Fruit fly (Drosophila melanogaster) whole organism, embryonic: ENCODE results near the gene CG13028.

Experiments
- Antp ChIP-seq: fragments of 200-800 bp; sonication (Bioruptor generic); optimal IDR thresholded peaks from 3 replicates; lab custom pipeline; 2016; ENCODE audit warnings: missing biosample characterization, missing genetic modification characterization
- Bgb ChIP-seq: fragments of 200-800 bp; sonication (Bioruptor generic); IDR thresholded peaks from 2 replicates; pipeline ENCODE4 v1.3.6; 2022; ENCODE audit warnings: missing biosample characterization, missing genetic modification characterization; ENCODE audit not compliant: partially characterized antibody
- CG10209 ChIP-seq: fragments of 200-800 bp; sonication (Bioruptor generic); optimal IDR thresholded peaks from 3 replicates; lab custom pipeline; 2017; ENCODE audit warnings: missing biosample characterization, mild to moderate bottlenecking, missing genetic modification characterization, missing genetic modification reagents
- CG10979 ChIP-seq: fragments of 200-800 bp; sonication (Bioruptor generic); optimal IDR thresholded peaks from 2 replicates; lab custom pipeline; 2018; ENCODE audit warnings: missing biosample characterization, mild to moderate bottlenecking, missing genetic modification characterization, moderate library complexity
- CG12299 ChIP-seq: fragments of 200-800 bp; sonication (Bioruptor generic); optimal IDR thresholded peaks from 2 replicates; lab custom pipeline; 2018; ENCODE audit warnings: missing biosample characterization, mild to moderate bottlenecking, missing genetic modification characterization
- CG13287 ChIP-seq: fragments of 200-800 bp; sonication (Bioruptor generic); IDR thresholded peaks from 2 replicates; pipeline ENCODE4 v1.3.6; 2022; ENCODE audit warnings: missing biosample characterization, missing genetic modification characterization; ENCODE audit not compliant: partially characterized antibody
- CG14860 ChIP-seq: fragments of 200-800 bp; sonication (Bioruptor generic); IDR thresholded peaks from 3 replicates; pipeline ENCODE4 v1.3.6; 2022; ENCODE audit warnings: missing biosample characterization, missing genetic modification characterization; ENCODE audit not compliant: partially characterized antibody
- CG14965 ChIP-seq: fragments of 200-800 bp; sonication (Bioruptor generic); optimal IDR thresholded peaks from 2 replicates; lab custom pipeline; 2016; ENCODE audit warnings: missing biosample characterization, missing genetic modification characterization, borderline replicate concordance
- CG17568 ChIP-seq: fragments of 200-800 bp; sonication (Bioruptor generic); optimal IDR thresholded peaks from 2 replicates; lab custom pipeline; 2018; ENCODE audit warnings: missing biosample characterization, mild to moderate bottlenecking, missing genetic modification characterization, moderate library complexity
- CG2116 ChIP-seq: fragments of 200-800 bp; sonication (Bioruptor generic); optimal IDR thresholded peaks from 3 replicates; lab custom pipeline; 2018; ENCODE audit warnings: missing biosample characterization, mild to moderate bottlenecking, missing genetic modification characterization
- CG6765 ChIP-seq: fragments of 200-800 bp; sonication (Bioruptor generic); optimal IDR thresholded peaks from 3 replicates; lab custom pipeline; 2017; ENCODE audit warnings: missing biosample characterization, mild to moderate bottlenecking, missing genetic modification characterization
- CG7928 ChIP-seq: fragments of 200-800 bp; sonication (Bioruptor generic); optimal IDR thresholded peaks from 2 replicates; lab custom pipeline; 2017; ENCODE audit warnings: missing biosample characterization, mild to moderate bottlenecking, missing genetic modification characterization
- CG8359 ChIP-seq: fragments of 200-800 bp; sonication (Bioruptor generic); optimal IDR thresholded peaks from 2 replicates; lab custom pipeline; 2017; ENCODE audit warnings: missing biosample characterization, mild to moderate bottlenecking, missing genetic modification characterization, borderline replicate concordance
- CG8924 ChIP-seq: fragments of 200-800 bp; optimal IDR thresholded peaks from 3 replicates; lab custom pipeline; 2019; ENCODE audit warnings: missing biosample characterization, mild to moderate bottlenecking, missing genetic modification characterization, moderate library complexity
- Chrac-16 ChIP-seq: fragments of 200-800 bp; sonication (Bioruptor generic); optimal IDR thresholded peaks from 3 replicates; lab custom pipeline; 2016; ENCODE audit warnings: missing biosample characterization, missing genetic modification characterization
- Dad ChIP-seq: fragments of 200-800 bp; sonication (Bioruptor generic); optimal IDR thresholded peaks from 3 replicates; lab custom pipeline; 2016; ENCODE audit warnings: missing biosample characterization, missing genetic modification characterization
- Deaf1 ChIP-seq: fragments of 200-800 bp; optimal IDR thresholded peaks from 3 replicates; lab custom pipeline; 2019; ENCODE audit warnings: missing biosample characterization, mild to moderate bottlenecking, missing genetic modification characterization, moderate library complexity
- Drgx ChIP-seq: fragments of 200-800 bp; sonication (Bioruptor generic); IDR thresholded peaks from 2 replicates; pipeline ENCODE4 v1.3.6; 2022; ENCODE audit warnings: missing biosample characterization, missing genetic modification characterization
- E2f2 ChIP-seq: fragments of 200-800 bp; sonication (Bioruptor generic); IDR thresholded peaks from 2 replicates; pipeline ENCODE4 v1.3.6; 2022; ENCODE audit warnings: missing biosample characterization, missing genetic modification characterization
- Elba2 ChIP-seq: fragments of 200-800 bp; sonication (Bioruptor generic); optimal IDR thresholded peaks from 3 replicates; lab custom pipeline; 2016; ENCODE audit warnings: missing biosample characterization, missing genetic modification characterization
- Ets97D ChIP-seq: fragments of 200-800 bp; sonication (Bioruptor generic); optimal IDR thresholded peaks from 3 replicates; lab custom pipeline; 2016; ENCODE audit warnings: missing biosample characterization, missing genetic modification characterization
- Fer3 ChIP-seq: fragments of 200-800 bp; sonication (Bioruptor generic); optimal IDR thresholded peaks from 2 replicates; lab custom pipeline; 2018; ENCODE audit warnings: missing biosample characterization, mild to moderate bottlenecking, missing genetic modification characterization, moderate library complexity
- Hr78 ChIP-seq, 2 experiments: fragments of 200-800 bp in 1 of 2; fragments of >200 bp in 1 of 2; sonication (Bioruptor generic) in 1 of 2; optimal IDR thresholded peaks; 2 replicates each; lab custom pipeline; 2017 to 2019; ENCODE audit warnings: missing biosample characterization in 2 of 2, missing genetic modification characterization in 2 of 2, mild to moderate bottlenecking in 1 of 2, moderate library complexity in 1 of 2
- Lpt ChIP-seq: fragments of >200 bp; optimal IDR thresholded peaks from 2 replicates; lab custom pipeline; 2018; ENCODE audit warnings: missing biosample characterization, missing genetic modification characterization
- Max ChIP-seq: fragments of 200-800 bp; sonication (Bioruptor generic); optimal IDR thresholded peaks from 2 replicates; lab custom pipeline; 2016; ENCODE audit warnings: missing biosample characterization, mild to moderate bottlenecking, missing genetic modification characterization
- Med ChIP-seq: fragments of 200-800 bp; sonication (Bioruptor generic); peaks from one replicate; lab custom pipeline; 2016; ENCODE audit warnings: missing biosample characterization, missing genetic modification characterization, mild to moderate bottlenecking, inconsistent platforms, moderate library complexity
- Rfx ChIP-seq: fragments of 200-800 bp; sonication (Bioruptor generic); IDR thresholded peaks from 2 replicates; pipeline ENCODE4 v1.3.6; 2022; ENCODE audit warnings: missing biosample characterization, missing genetic modification characterization
- Sry-β ChIP-seq: fragments of 200-800 bp; sonication (Bioruptor generic); optimal IDR thresholded peaks from 2 replicates; lab custom pipeline; 2018; ENCODE audit warnings: missing biosample characterization, mild to moderate bottlenecking, missing genetic modification characterization, moderate library complexity
- ab ChIP-seq: fragments of 200-800 bp; sonication (Bioruptor generic); optimal IDR thresholded peaks from 2 replicates; lab custom pipeline; 2016; ENCODE audit warnings: missing biosample characterization, missing genetic modification characterization
- ara ChIP-seq: fragments of 200-800 bp; sonication (Bioruptor generic); IDR thresholded peaks from 2 replicates; pipeline ENCODE4 v1.3.6; 2022; ENCODE audit warnings: missing biosample characterization, missing genetic modification characterization
- az2 ChIP-seq: fragments of 200-800 bp; sonication (Bioruptor generic); optimal IDR thresholded peaks from 3 replicates; lab custom pipeline; 2016; ENCODE audit warnings: missing biosample characterization, missing genetic modification characterization
- chinmo ChIP-seq: fragments of 200-800 bp; sonication (Bioruptor generic); IDR thresholded peaks from 4 replicates; pipeline ENCODE4 v1.3.6; 2022; ENCODE audit warnings: missing biosample characterization, missing genetic modification characterization; ENCODE audit not compliant: partially characterized antibody
- ci ChIP-seq: fragments of 200-800 bp; sonication (Bioruptor generic); IDR thresholded peaks from 3 replicates; pipeline ENCODE4 v1.3.6; 2022; ENCODE audit warnings: missing biosample characterization, missing genetic modification characterization
- dati ChIP-seq: fragments of 200-800 bp; sonication (Bioruptor generic); IDR thresholded peaks from 2 replicates; pipeline ENCODE4 v1.3.6; 2022; ENCODE audit warnings: missing biosample characterization, missing genetic modification characterization
- dimm ChIP-seq: fragments of 200-800 bp; sonication (Bioruptor generic); IDR thresholded peaks from 2 replicates; pipeline ENCODE4 v1.3.6; 2022; ENCODE audit warnings: missing biosample characterization, missing genetic modification characterization
- fru ChIP-seq: fragments of >200 bp; optimal IDR thresholded peaks from 2 replicates; lab custom pipeline; 2017
- gcm2 ChIP-seq: fragments of 200-800 bp; sonication (Bioruptor generic); optimal IDR thresholded peaks from 2 replicates; lab custom pipeline; 2016; ENCODE audit warnings: missing biosample characterization, missing genetic modification characterization
- h ChIP-seq: fragments of >200 bp; optimal IDR thresholded peaks from 2 replicates; lab custom pipeline; 2017
- her ChIP-seq: fragments of 200-800 bp; sonication (Bioruptor generic); optimal IDR thresholded peaks from 2 replicates; lab custom pipeline; 2016; ENCODE audit warnings: missing biosample characterization, missing genetic modification characterization
- ken ChIP-seq: fragments of 200-800 bp; sonication (Bioruptor generic); IDR thresholded peaks from 3 replicates; pipeline ENCODE4 v1.3.6; 2022; ENCODE audit warnings: missing biosample characterization, missing genetic modification characterization
- lilli ChIP-seq: fragments of 200-800 bp; sonication (Bioruptor generic); optimal IDR thresholded peaks from 3 replicates; lab custom pipeline; 2016; ENCODE audit warnings: missing biosample characterization, missing genetic modification characterization
- pnt ChIP-seq: fragments of 200-800 bp; sonication (Bioruptor generic); optimal IDR thresholded peaks from 3 replicates; lab custom pipeline; 2016; ENCODE audit warnings: missing biosample characterization, missing genetic modification characterization
- sens ChIP-seq: fragments of 200-800 bp; sonication (Bioruptor generic); peaks from one replicate; lab custom pipeline; 2016; ENCODE audit warnings: missing biosample characterization, missing genetic modification characterization
- sima ChIP-seq: fragments of 200-800 bp; sonication (Bioruptor generic); optimal IDR thresholded peaks from 2 replicates; lab custom pipeline; 2016; ENCODE audit warnings: missing biosample characterization, missing genetic modification characterization
- sob ChIP-seq: fragments of 200-800 bp; sonication (Bioruptor generic); IDR thresholded peaks from 2 replicates; pipeline ENCODE4 v1.3.6; 2022; ENCODE audit warnings: missing biosample characterization, missing genetic modification characterization
- stwl ChIP-seq: fragments of 200-800 bp; sonication (Bioruptor generic); optimal IDR thresholded peaks from 3 replicates; lab custom pipeline; 2018; ENCODE audit warnings: missing biosample characterization, mild to moderate bottlenecking, missing genetic modification characterization, moderate library complexity
- tin ChIP-seq: fragments of 200-800 bp; sonication (Bioruptor generic); optimal IDR thresholded peaks from 3 replicates; lab custom pipeline; 2016; ENCODE audit warnings: missing biosample characterization, missing genetic modification characterization
- ttk ChIP-seq: fragments of 200-800 bp; sonication (Bioruptor generic); IDR thresholded peaks from 2 replicates; pipeline ENCODE4 v2.1.2; 2022; ENCODE audit warnings: missing biosample characterization, missing genetic modification characterization
- wdn ChIP-seq: fragments of 200-800 bp; sonication (Bioruptor generic); IDR thresholded peaks from 2 replicates; pipeline ENCODE4 v1.3.6; 2022; ENCODE audit warnings: missing biosample characterization, missing genetic modification characterization
- yki ChIP-seq: fragments of >200 bp; optimal IDR thresholded peaks from 3 replicates; lab custom pipeline; 2018

CG13028 gene

DNA sequence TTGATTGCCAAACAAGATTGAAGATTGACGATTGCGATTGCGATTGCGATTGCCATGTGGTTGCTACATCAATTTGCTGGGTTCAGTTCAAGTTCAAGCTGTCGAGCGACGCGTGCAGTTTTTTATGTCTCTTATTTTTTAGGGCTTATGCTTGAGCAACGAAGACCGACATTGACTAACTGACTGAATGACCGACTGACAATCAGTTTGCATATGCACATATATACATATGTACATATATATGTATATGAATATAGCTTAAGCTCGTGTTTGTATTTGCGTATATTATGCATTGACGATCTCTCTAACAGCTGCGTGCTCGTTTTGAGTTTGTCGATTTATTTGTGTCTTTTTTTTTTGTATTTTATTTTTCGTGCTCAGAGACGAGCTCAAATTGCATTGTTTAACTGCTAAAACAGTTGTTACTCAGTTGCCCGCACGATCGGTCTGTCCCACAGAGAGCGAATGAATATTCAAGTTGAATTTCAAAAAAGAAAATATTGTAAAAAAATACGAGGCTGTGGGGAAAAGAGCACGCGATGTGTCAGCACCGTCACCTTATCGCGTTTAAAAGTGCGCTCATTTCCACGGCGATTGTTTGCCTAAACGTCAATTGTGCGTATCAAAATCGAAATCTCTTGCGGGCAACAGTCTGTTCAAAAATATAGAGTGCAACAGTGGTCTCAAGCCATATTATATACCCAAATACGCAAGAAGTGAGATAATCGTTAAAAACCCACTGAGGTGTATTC, 36.7 kb upstream of the CG13028 start (continued):
- TF ChIP-seq Rfx (GFP tag; lab: Robert Waterston, UW) (no peak), CG7928 (GFP tag; lab: Kevin White, UChicago) (no peak), CG14860 (GFP tag; lab: Robert Waterston, UW) (no peak), CG17568 (GFP tag; lab: Kevin White, UChicago) (no peak), E2f2 (GFP tag; lab: Robert Waterston, UW) (no peak), Fer3 (no peak), sob (GFP tag; lab: Robert Waterston, UW) (no peak), Hr78 (GFP tag; optimal IDR thresholded peaks at IDR 0.05; lab: Kevin White, UChicago) (no peak), dati (GFP tag; lab: Robert Waterston, UW) (no peak), Bgb (0 out of 2 replicates have a peak, but pooled peaks have one; percentile 10), Max (GFP tag; lab: Kevin White, UChicago) (no peak), lilli (GFP tag; lab: Kevin White, UChicago) (no peak), CG10979 (tag; lab: Kevin White, UChicago) (no peak), CG2116 (GFP tag; lab: Kevin White, UChicago) (no peak), az2 (GFP tag; lab: Kevin White, UChicago) (no peak), CG10209 (GFP tag; lab: Kevin White, UChicago) (no peak), CG12299 (tag; lab: Kevin White, UChicago) (no peak), stwl (tag; lab: Kevin White, UChicago) (no peak), Elba2 (GFP tag; lab: Kevin White, UChicago) (no peak), CG8359 (GFP tag; lab: Kevin White, UChicago) (no peak), Dad (GFP tag; lab: Kevin White, UChicago) (no peak), CG8924 (tag; lab: Kevin White, UChicago) (no peak), fru (no peak), Sry-β (GFP tag; lab: Kevin White, UChicago) (no peak), ken (GFP tag; lab: Robert Waterston, UW) (no peak), ttk (0 out of 2 replicates have a peak, but pooled peaks have one; percentile 15), sens (GFP tag; lab: Kevin White, UChicago) (peak; percentile 54), Drgx (GFP tag; lab: Robert Waterston, UW) (0 out of 2 replicates have a peak, but pooled peaks have one; percentile 17), tin (no peak), Med (GFP tag; lab: Kevin White, UChicago) (no peak), dimm (GFP tag; lab: Robert Waterston, UW) (no peak), her (GFP tag; lab: Kevin White, UChicago) (no peak), ci (GFP tag; lab: Robert Waterston, UW) (0 out of 3 replicates have a peak, but pooled peaks have one; percentile 33), pnt (no peak), Lpt (GFP tag; lab: Kevin White, UChicago) (no peak), h (lab: Kevin White, UChicago) (no peak), wdn (no peak), Antp (no peak), ara (GFP tag; lab: Robert Waterston, UW) (no peak), CG13287 (GFP tag; lab: Robert Waterston, UW) (no peak), ab (GFP tag; lab: Kevin White, UChicago) (no peak), Ets97D (GFP tag; lab: Kevin White, UChicago) (no peak), Chrac-16 (no peak), Deaf1 (tag; lab: Kevin White, UChicago) (peak; percentile 10), chinmo (GFP tag; lab: Robert Waterston, UW) (0 out of 4 replicates have a peak, but pooled peaks have one; percentile 23), gcm2 (GFP tag; lab: Kevin White, UChicago) (no peak), yki (lab: Kevin White, UChicago) (no peak), sima (GFP tag; lab: Kevin White, UChicago) (no peak), CG6765 (no peak), CG14965 (GFP tag; lab: Kevin White, UChicago) (no peak)
